Fruit fly (Drosophila melanogaster): ENCODE results near the gene ND-B14.5B.

ND-B14.5B gene

dm6 chr2L:3100812-3101211 is 44.8 kb downstream of the ND-B14.5B start (continued):
- TF ChIP-seq CG10274 (GFP tag; optimal IDR thresholded peaks at IDR 0.05) (peak; percentile 7), Drgx (GFP tag; IDR thresholded peaks at IDR 0.05) (peak; percentile 59; the same call in 1 of the 2 replicates), CG12659 (GFP tag; optimal IDR thresholded peaks at IDR 0.05) (peak; percentile 38), CG12391 (tag; optimal IDR thresholded peaks at IDR 0.05) (peak; percentile 37), dmrt99B (tag; optimal IDR thresholded peaks at IDR 0.05) (peak; percentile 74), Jarid2 (GFP tag; optimal IDR thresholded peaks at IDR 0.05) (no peak), CG14710 (tag; optimal IDR thresholded peaks at IDR 0.05) (peak; percentile 4), CG10366 (GFP tag; IDR thresholded peaks at IDR 0.05) (peak; percentile 63), row (GFP tag; IDR thresholded peaks at IDR 0.05) (peak; percentile 75), HLH3B (GFP tag; IDR thresholded peaks at IDR 0.05) (peak; percentile 66), croc (GFP tag; conservative IDR thresholded peaks at IDR 0.05) (peak; percentile 40; the same call in 2 of the 3 replicates), ap (GFP tag; IDR thresholded peaks at IDR 0.05) (peak; percentile 44; the same call in 1 of the 2 replicates), CG11504 (tag; optimal IDR thresholded peaks at IDR 0.05) (peak; percentile 58), CG4424 (GFP tag; optimal IDR thresholded peaks at IDR 0.05) (peak; percentile 30), Xbp1 (GFP tag; optimal IDR thresholded peaks at IDR 0.05) (peak; percentile 55), run (tag; optimal IDR thresholded peaks at IDR 0.05) (no peak), lilli (GFP tag; optimal IDR thresholded peaks at IDR 0.05) (peak; percentile 33), esg (GFP tag; conservative IDR thresholded peaks at IDR 0.05) (peak; percentile 53; the same call in 1 of the 2 replicates), fd96Cb (tag; optimal IDR thresholded peaks at IDR 0.05) (peak; percentile 56), CG17186 (GFP tag; optimal IDR thresholded peaks at IDR 0.05) (no peak), CG2875 (GFP tag; optimal IDR thresholded peaks at IDR 0.05) (peak; percentile 22), lab (GFP tag; optimal IDR thresholded peaks at IDR 0.05) (peak; percentile 30), bab2 (GFP tag; optimal IDR thresholded peaks at IDR 0.05) (peak; percentile 11), lola (GFP tag; optimal IDR thresholded peaks at IDR 0.05) (no peak), pan (optimal IDR thresholded peaks at IDR 0.05) (no peak), pan (GFP tag; optimal IDR thresholded peaks at IDR 0.05 in 1 of 2, IDR thresholded peaks at IDR 0.05 in 1 of 2) (peak in 1 of 2 experiments; percentile 75), CG13624 (GFP tag; optimal IDR thresholded peaks at IDR 0.05) (peak; percentile 16), CG30403 (GFP tag; optimal IDR thresholded peaks at IDR 0.05) (peak; percentile 42), pfk (GFP tag; optimal IDR thresholded peaks at IDR 0.05) (no peak), Ada2b (GFP tag; IDR thresholded peaks at IDR 0.05) (peak; percentile 39; the same call in 1 of the 2 replicates), aop (GFP tag; IDR thresholded peaks at IDR 0.05) (no peak), CG14014 (GFP tag; IDR thresholded peaks at IDR 0.05) (0 out of 2 replicates have a peak, but pooled peaks have one; percentile 23), CG2712 (tag; optimal IDR thresholded peaks at IDR 0.05) (peak; percentile 44), NfI (GFP tag; optimal IDR thresholded peaks at IDR 0.05) (peak; percentile 36), CG14441 (GFP tag; IDR thresholded peaks at IDR 0.05) (peak; percentile 61; the same call in 1 of the 2 replicates), Ptx1 (GFP tag; IDR thresholded peaks at IDR 0.05) (peak; percentile 76), CG12071 (GFP tag; optimal IDR thresholded peaks at IDR 0.05) (peak; percentile 1), CG2678 (tag; optimal IDR thresholded peaks at IDR 0.05) (peak; percentile 57), CG3847 (GFP tag; IDR thresholded peaks at IDR 0.05) (0 out of 2 replicates have a peak, but pooled peaks have one; percentile 17), CG6689 (GFP tag; IDR thresholded peaks at IDR 0.05) (peak; percentile 51), hkb (optimal IDR thresholded peaks at IDR 0.05) (no peak), hkb (GFP tag; IDR thresholded peaks at IDR 0.05) (peak; percentile 70), dati (GFP tag; IDR thresholded peaks at IDR 0.05) (0 out of 2 replicates have a peak, but pooled peaks have one; percentile 12), al (GFP tag; IDR thresholded peaks at IDR 0.05) (0 out of 2 replicates have a peak, but pooled peaks have one; percentile 9), zfh1 (GFP tag; IDR thresholded peaks at IDR 0.05) (peak; percentile 67), CG3838 (GFP tag; optimal IDR thresholded peaks at IDR 0.05) (no peak), chif (GFP tag; optimal IDR thresholded peaks at IDR 0.05) (peak in 1 of 2 experiments; percentile 19), ken (GFP tag; IDR thresholded peaks at IDR 0.05) (peak; percentile 78; the same call in 2 of the 3 replicates), pita (GFP tag; optimal IDR thresholded peaks at IDR 0.05) (no peak), ind (GFP tag; optimal IDR thresholded peaks at IDR 0.05) (peak; percentile 23), Med (GFP tag) (peak; percentile 82)

Data from whole organism, embryonic.